Worm (Caenorhabditis elegans) whole organism, dauer: Measurements from ENCODE around the gene tag-266.

Experiments
- unc-62 ChIP-seq: sonication (generic microtip); optimal IDR thresholded peaks from 2 replicates; lab custom pipeline; 2017; ENCODE audit warnings: missing biosample characterization, missing genetic modification reagents, missing genetic modification characterization

The tag-266 gene

ce11 chrIII:647248-647647, 7.2 kb upstream of the tag-266 start:
- no peak for TF ChIP-seq unc-62 (GFP tag; lab: Kevin White, UChicago)

ce11 chrIII:646454-646853, 6.4 kb upstream of the tag-266 start, which contains the start of gene orai-1:
orai-1 (plus strand) TSS chrIII:646754.
- no peak for TF ChIP-seq unc-62 (GFP tag; lab: Kevin White, UChicago)

- no peak for TF ChIP-seq unc-62 (GFP tag; lab: Kevin White, UChicago)
Measured at ce11 chrIII:644660-645059, 4.6 kb upstream of the tag-266 start.

- no peak for TF ChIP-seq unc-62 (GFP tag; lab: Kevin White, UChicago)
Measured at ce11 chrIII:641759-642158, 1.7 kb upstream of the tag-266 start, which contains the start of gene W06E11.1. W06E11.1 (plus strand) TSS chrIII:642059.

- no peak for TF ChIP-seq unc-62 (GFP tag; lab: Kevin White, UChicago)
Measured at ce11 chrIII:638319-638718, 1.7 kb downstream of the tag-266 start, which contains the start of gene sbds-1. sbds-1 (minus strand) TSS chrIII:638419.

ce11 chrIII:636067-636466, 4.0 kb downstream of the tag-266 start, which contains the start of gene T19C3.7:
T19C3.7 (minus strand) TSS chrIII:636167.
- TF ChIP-seq unc-62 (GFP tag; lab: Kevin White, UChicago), result no peak

ce11 chrIII:634618-635017, 5.4 kb downstream of the tag-266 start, which contains the start of gene fem-2:
fem-2 (minus strand) TSS chrIII:634626.
- TF ChIP-seq unc-62 (GFP tag; lab: Kevin White, UChicago), result no peak

ce11 chrIII:631421-631820, 8.6 kb downstream of the tag-266 start, which contains the start of gene T19C3.6:
T19C3.6 (minus strand) TSS chrIII:631521.
- no peak for TF ChIP-seq unc-62 (GFP tag; lab: Kevin White, UChicago)

ce11 chrIII:627838-628237, 12.2 kb downstream of the tag-266 start, which contains the start of gene T19C3.5:
T19C3.5 (minus strand) TSS chrIII:627938.
- no peak for TF ChIP-seq unc-62 (GFP tag; lab: Kevin White, UChicago)

- no peak for TF ChIP-seq unc-62 (GFP tag; lab: Kevin White, UChicago)
Measured at ce11 chrIII:626091-626490, 13.9 kb downstream of the tag-266 start.

- TF ChIP-seq unc-62 (GFP tag; lab: Kevin White, UChicago), result no peak
Measured at ce11 chrIII:623754-624153, 16.3 kb downstream of the tag-266 start.

ce11 chrIII:620204-620718, 19.8 kb downstream of the tag-266 start, which contains the start of gene T19C3.4:
T19C3.4 (minus strand) TSS chrIII:620254.
- TF ChIP-seq unc-62 (GFP tag; lab: Kevin White, UChicago), result no peak

- no peak for TF ChIP-seq unc-62 (GFP tag; lab: Kevin White, UChicago)
Measured at ce11 chrIII:617467-617866, 22.6 kb downstream of the tag-266 start, which contains the start of gene T19C3.2. T19C3.2 (minus strand) TSS chrIII:617567.

ce11 chrIII:614447-614846, 25.6 kb downstream of the tag-266 start, which contains the start of gene T19C3.3:
T19C3.3 (minus strand) TSS chrIII:614547.
- TF ChIP-seq unc-62 (GFP tag; lab: Kevin White, UChicago), result no peak

ce11 chrIII:612759-613158, 27.3 kb downstream of the tag-266 start:
- TF ChIP-seq unc-62 (GFP tag; lab: Kevin White, UChicago), result no peak

- TF ChIP-seq unc-62 (GFP tag; lab: Kevin White, UChicago), result no peak
Measured at ce11 chrIII:611900-612299, 28.1 kb downstream of the tag-266 start.

- no peak for TF ChIP-seq unc-62 (GFP tag; lab: Kevin White, UChicago)
Measured at ce11 chrIII:609549-609948, 30.5 kb downstream of the tag-266 start, which contains the start of gene best-17. best-17 (minus strand) TSS chrIII:609649.
